Fruit fly (Drosophila melanogaster) whole organism: ENCODE measurements around the gene Ptp99A.

ENCODE experiments used
- CG8478 ChIP-seq: fragments of >200 bp; optimal IDR thresholded peaks from 2 replicates; lab custom pipeline; 2018; ENCODE audit warnings: inconsistent platforms
- Dll ChIP-seq: fragments of >200 bp; optimal IDR thresholded peaks from 2 replicates; lab custom pipeline; 2017
- pan ChIP-seq: fragments of >200 bp; optimal IDR thresholded peaks from 2 replicates; lab custom pipeline; 2017
- usp ChIP-seq: fragments of >200 bp; optimal IDR thresholded peaks from 2 replicates; lab custom pipeline; 2017; ENCODE audit warnings: missing biosample characterization, missing genetic modification characterization, mixed read lengths

dm6 chr3R:29493242-29493944, 115.9 kb downstream of the Ptp99A start, which contains the start of the genes CG2310 and Diedel:
- TF ChIP-seq usp (GFP tag; lab: Kevin White, UChicago) (no peak), pan (lab: Kevin White, UChicago) (no peak), Dll (no peak), CG8478 (no peak)
